Worm (Caenorhabditis elegans) whole organism, L4 larva: Measurements from ENCODE around the gene F55B12.2.

ENCODE experiments used
- duxl-1 ChIP-seq: sonication (generic microtip); optimal IDR thresholded peaks from 2 replicates; lab custom pipeline; 2016; ENCODE audit warnings: mild to moderate bottlenecking, missing genetic modification characterization, moderate library complexity, missing compliant biosample characterization; ENCODE audit not compliant: poor library complexity
- nhr-237 ChIP-seq: sonication (generic microtip); optimal IDR thresholded peaks from 2 replicates; lab custom pipeline; 2017; ENCODE audit warnings: missing biosample characterization, missing genetic modification characterization
- pha-4 ChIP-seq, 2 experiments: fragments of 150-350 bp in 1 of 2; fragments of 200-800 bp in 1 of 2; sonication (Bioruptor generic) in 1 of 2; IDR thresholded peaks in 1 of 2; optimal IDR thresholded peaks in 1 of 2; 2 replicates each; pipeline versions ENCODE4 v1.3.6 to Lab custom; 2014 to 2022; ENCODE audit warnings: missing genetic modification characterization in 2 of 2, missing genetic modification reagents in 2 of 2, missing biosample characterization in 1 of 2, missing compliant biosample characterization in 1 of 2
- skn-1 ChIP-seq: fragments of 150-350 bp; optimal IDR thresholded peaks from 2 replicates; lab custom pipeline; 2014; ENCODE audit warnings: missing biosample characterization, missing genetic modification characterization
- zag-1 ChIP-seq: fragments of 150-350 bp; optimal IDR thresholded peaks from 2 replicates; lab custom pipeline; 2014; ENCODE audit warnings: missing biosample characterization, missing genetic modification characterization

DNA sequence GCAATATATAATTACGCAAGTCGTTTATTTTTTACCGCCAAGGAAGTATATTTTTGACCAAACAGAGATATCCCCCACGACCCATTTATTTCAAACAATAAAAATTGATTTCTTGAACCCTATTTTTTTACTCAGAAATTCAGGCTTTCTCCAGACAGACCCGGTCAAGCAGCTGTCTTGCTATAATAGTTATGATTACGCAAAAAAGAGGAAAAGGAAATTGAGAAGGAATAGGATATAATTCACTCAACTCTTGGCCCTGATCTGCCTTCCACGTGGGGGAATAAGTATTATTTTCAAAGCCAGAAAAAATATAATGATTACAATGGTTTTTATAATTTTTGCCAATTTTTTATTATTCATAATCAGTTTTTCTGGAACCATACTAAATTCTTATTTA lies 40.4 kb upstream of the F55B12.2 start, which contains the start of gene srx-136:
- no peak for TF ChIP-seq zag-1
- no peak for TF ChIP-seq skn-1 (tag; lab: Kevin White, UChicago)
- no peak for TF ChIP-seq duxl-1 (tag; lab: Kevin White, UChicago)
- TF ChIP-seq pha-4 (GFP tag; IDR thresholded peaks at IDR 0.05; lab: Robert Waterston, UW), result no peak
- TF ChIP-seq pha-4 (tag; optimal IDR thresholded peaks at IDR 0.05; lab: Kevin White, UChicago), result no peak
- no peak for TF ChIP-seq nhr-237
